Worm (Caenorhabditis elegans) whole organism, L4 larva: ENCODE data around the gene mrps-23.

ENCODE experiments used
- D1046.2 ChIP-seq: fragments of 200-800 bp; sonication (Bioruptor generic); IDR thresholded peaks from 2 replicates; pipeline ENCODE4 v1.3.6; 2022; ENCODE audit warnings: missing genetic modification characterization, missing compliant biosample characterization
- F10B5.3 ChIP-seq: sonication (generic microtip); optimal IDR thresholded peaks from 2 replicates; lab custom pipeline; 2016; ENCODE audit warnings: mild to moderate bottlenecking, missing genetic modification characterization, missing compliant biosample characterization
- R02D3.7 ChIP-seq: fragments of 150-350 bp; sonication (generic microtip); optimal IDR thresholded peaks from 3 replicates; lab custom pipeline; 2014; ENCODE audit warnings: missing biosample characterization, missing genetic modification characterization
- T20F7.1 ChIP-seq: fragments of 200-800 bp; sonication (Bioruptor generic); optimal IDR thresholded peaks from 2 replicates; lab custom pipeline; 2018; ENCODE audit warnings: mild to moderate bottlenecking, missing genetic modification characterization, missing compliant biosample characterization
- Y105C5A.15 ChIP-seq: fragments of 200-800 bp; sonication (Bioruptor generic); IDR thresholded peaks from 2 replicates; pipeline ENCODE4 v1.3.6; 2022; ENCODE audit warnings: missing genetic modification characterization, missing compliant biosample characterization
- Y5F2A.4 ChIP-seq: fragments of 200-800 bp; sonication (Bioruptor generic); optimal IDR thresholded peaks from 2 replicates; lab custom pipeline; 2018; ENCODE audit warnings: mild to moderate bottlenecking, missing genetic modification characterization, missing compliant biosample characterization
- aha-1 ChIP-seq: fragments of 150-350 bp; peaks from one replicate; lab custom pipeline; 2014; ENCODE audit warnings: missing biosample characterization, missing genetic modification characterization
- aly-2 ChIP-seq: sonication (generic microtip); optimal IDR thresholded peaks from 2 replicates; lab custom pipeline; 2018; ENCODE audit warnings: missing biosample characterization, missing genetic modification characterization
- ceh-20 ChIP-seq: fragments of 200-800 bp; sonication (Bioruptor generic); IDR thresholded peaks from 2 replicates; pipeline ENCODE4 v1.3.6; 2022; ENCODE audit warnings: missing genetic modification reagents, missing genetic modification characterization, missing compliant biosample characterization
- ceh-82 ChIP-seq: sonication (generic microtip); optimal IDR thresholded peaks from 2 replicates; lab custom pipeline; 2017; ENCODE audit warnings: missing biosample characterization, missing genetic modification characterization
- daf-16 ChIP-seq, 3 experiments: sonication (generic microtip); optimal IDR thresholded peaks; 2 replicates each; lab custom pipeline; 2016 to 2017; ENCODE audit warnings: missing genetic modification characterization in 3 of 3, missing genetic modification reagents in 3 of 3, mild to moderate bottlenecking in 2 of 3, missing compliant biosample characterization in 2 of 3, missing biosample characterization in 1 of 3, moderate library complexity in 1 of 3
- daf-19 ChIP-seq: fragments of 200-800 bp; sonication (Bioruptor generic); conservative IDR thresholded peaks from 2 replicates; pipeline ENCODE4 v1.3.6; 2022; ENCODE audit warnings: missing genetic modification characterization, missing compliant biosample characterization
- daf-8 ChIP-seq: fragments of 200-800 bp; sonication (Bioruptor generic); IDR thresholded peaks from 2 replicates; pipeline ENCODE4 v1.3.6; 2022; ENCODE audit warnings: missing genetic modification characterization, missing compliant biosample characterization
- dmd-6 ChIP-seq: fragments of 200-800 bp; sonication (Bioruptor generic); IDR thresholded peaks from 2 replicates; pipeline ENCODE4 v1.3.6; 2022; ENCODE audit warnings: missing genetic modification reagents, missing genetic modification characterization, missing compliant biosample characterization
- dmd-8 ChIP-seq: fragments of 200-800 bp; sonication (Bioruptor generic); IDR thresholded peaks from 2 replicates; pipeline ENCODE4 v1.3.6; 2022; ENCODE audit warnings: missing genetic modification characterization, missing compliant biosample characterization
- dmd-9 ChIP-seq: fragments of 200-800 bp; sonication (Bioruptor generic); IDR thresholded peaks from 2 replicates; pipeline ENCODE4 v1.3.6; 2022; ENCODE audit warnings: missing genetic modification reagents, missing genetic modification characterization, missing compliant biosample characterization
- egl-43 ChIP-seq: fragments of 200-800 bp; sonication (Bioruptor generic); IDR thresholded peaks from 2 replicates; pipeline ENCODE4 v1.3.6; 2022; ENCODE audit warnings: missing genetic modification reagents, missing genetic modification characterization, missing compliant biosample characterization
- fkh-10 ChIP-seq: fragments of 150-350 bp; optimal IDR thresholded peaks from 2 replicates; lab custom pipeline; 2014; ENCODE audit warnings: missing biosample characterization, missing genetic modification reagents, missing genetic modification characterization
- gei-8 ChIP-seq: fragments of 200-800 bp; sonication (Bioruptor generic); optimal IDR thresholded peaks from 2 replicates; lab custom pipeline; 2018; ENCODE audit warnings: mild to moderate bottlenecking, missing genetic modification characterization, missing compliant biosample characterization
- hlh-11 ChIP-seq: fragments of 200-800 bp; sonication (Bioruptor generic); optimal IDR thresholded peaks from 2 replicates; lab custom pipeline; 2018; ENCODE audit warnings: mild to moderate bottlenecking, missing genetic modification characterization, missing compliant biosample characterization
- hlh-30 ChIP-seq: sonication (generic microtip); optimal IDR thresholded peaks from 2 replicates; lab custom pipeline; 2017; ENCODE audit warnings: antibody characterized with exemption, mild to moderate bottlenecking, missing genetic modification characterization, missing compliant biosample characterization; ENCODE audit not compliant: insufficient read depth
- hmg-1.1 ChIP-seq: fragments of 200-800 bp; sonication (Bioruptor generic); IDR thresholded peaks from 2 replicates; pipeline ENCODE4 v1.3.6; 2022; ENCODE audit warnings: missing genetic modification reagents, missing genetic modification characterization, missing compliant biosample characterization
- jun-1 ChIP-seq: fragments of 150-350 bp; optimal IDR thresholded peaks from 2 replicates; lab custom pipeline; 2014; ENCODE audit warnings: missing biosample characterization, missing genetic modification reagents, missing genetic modification characterization
- lin-13 ChIP-seq: fragments of 150-350 bp; optimal IDR thresholded peaks from 2 replicates; lab custom pipeline; 2014; ENCODE audit warnings: missing biosample characterization, missing genetic modification reagents, missing genetic modification characterization
- lin-15B ChIP-seq: fragments of 150-350 bp; sonication (generic microtip); optimal IDR thresholded peaks from 3 replicates; lab custom pipeline; 2014; ENCODE audit warnings: missing biosample characterization, missing genetic modification characterization
- mdl-1 ChIP-seq, 2 experiments: fragments of 150-350 bp in 1 of 2; sonication (generic microtip) in 1 of 2; optimal IDR thresholded peaks; 2 replicates each; lab custom pipeline; 2014 to 2017; ENCODE audit warnings: missing biosample characterization in 2 of 2, missing genetic modification characterization in 2 of 2
- mdt-29 ChIP-seq: fragments of 200-800 bp; sonication (Bioruptor generic); IDR thresholded peaks from 2 replicates; pipeline ENCODE4 v1.3.6; 2022; ENCODE audit warnings: missing genetic modification reagents, missing genetic modification characterization, missing compliant biosample characterization
- nhr-111 ChIP-seq: fragments of 200-800 bp; sonication (Bioruptor generic); optimal IDR thresholded peaks from 2 replicates; lab custom pipeline; 2018; ENCODE audit warnings: mild to moderate bottlenecking, missing genetic modification characterization, missing compliant biosample characterization
- nhr-237 ChIP-seq: sonication (generic microtip); optimal IDR thresholded peaks from 2 replicates; lab custom pipeline; 2017; ENCODE audit warnings: missing biosample characterization, missing genetic modification characterization
- nhr-28 ChIP-seq: fragments of 150-350 bp; optimal IDR thresholded peaks from 2 replicates; lab custom pipeline; 2014; ENCODE audit warnings: missing biosample characterization, missing genetic modification characterization
- nhr-41 ChIP-seq: fragments of 200-800 bp; sonication (Bioruptor generic); IDR thresholded peaks from 2 replicates; pipeline ENCODE4 v1.3.6; 2022; ENCODE audit warnings: missing genetic modification reagents, missing genetic modification characterization, missing compliant biosample characterization
- nhr-42 ChIP-seq: fragments of 200-800 bp; sonication (Bioruptor generic); IDR thresholded peaks from 2 replicates; pipeline ENCODE4 v1.3.6; 2022; ENCODE audit warnings: missing genetic modification characterization, missing compliant biosample characterization
- pha-4 ChIP-seq, 2 experiments: fragments of 150-350 bp in 1 of 2; fragments of 200-800 bp in 1 of 2; sonication (Bioruptor generic) in 1 of 2; IDR thresholded peaks in 1 of 2; optimal IDR thresholded peaks in 1 of 2; 2 replicates each; pipeline versions ENCODE4 v1.3.6 to Lab custom; 2014 to 2022; ENCODE audit warnings: missing genetic modification characterization in 2 of 2, missing genetic modification reagents in 2 of 2, missing biosample characterization in 1 of 2, missing compliant biosample characterization in 1 of 2
- rbr-2 ChIP-seq: sonication (generic microtip); optimal IDR thresholded peaks from 2 replicates; lab custom pipeline; 2016; ENCODE audit warnings: missing genotype, missing genetic modification characterization, missing compliant biosample characterization
- saeg-2 ChIP-seq: fragments of 200-800 bp; sonication (Bioruptor generic); IDR thresholded peaks from 2 replicates; pipeline ENCODE4 v1.3.6; 2022; ENCODE audit warnings: missing genetic modification reagents, missing genetic modification characterization, missing compliant biosample characterization
- sdz-12 ChIP-seq: fragments of 200-800 bp; sonication (Bioruptor generic); optimal IDR thresholded peaks from 2 replicates; lab custom pipeline; 2018; ENCODE audit warnings: mild to moderate bottlenecking, missing genetic modification characterization, missing compliant biosample characterization
- skn-1 ChIP-seq: fragments of 150-350 bp; optimal IDR thresholded peaks from 2 replicates; lab custom pipeline; 2014; ENCODE audit warnings: missing biosample characterization, missing genetic modification characterization
- snpc-4 ChIP-seq: fragments of 150-350 bp; optimal IDR thresholded peaks from 2 replicates; lab custom pipeline; 2014; ENCODE audit warnings: missing biosample characterization, missing genetic modification characterization
- tra-1 ChIP-seq: fragments of 200-800 bp; sonication (Bioruptor generic); IDR thresholded peaks from 2 replicates; pipeline ENCODE4 v1.3.6; 2022; ENCODE audit warnings: missing genetic modification reagents, missing genetic modification characterization, missing compliant biosample characterization
- unc-130 ChIP-seq: sonication (generic microtip); optimal IDR thresholded peaks from 2 replicates; lab custom pipeline; 2016; ENCODE audit warnings: missing genetic modification reagents, missing genetic modification characterization, missing compliant biosample characterization
- unc-39 ChIP-seq: sonication (generic microtip); optimal IDR thresholded peaks from 2 replicates; lab custom pipeline; 2017; ENCODE audit warnings: missing biosample characterization, missing genetic modification characterization
- zip-2 ChIP-seq: fragments of 150-350 bp; optimal IDR thresholded peaks from 2 replicates; lab custom pipeline; 2014; ENCODE audit warnings: missing biosample characterization, missing genetic modification characterization
- ztf-11 ChIP-seq: fragments of 150-350 bp; optimal IDR thresholded peaks from 2 replicates; lab custom pipeline; 2014; ENCODE audit warnings: missing biosample characterization, missing genetic modification characterization

Gene mrps-23

DNA sequence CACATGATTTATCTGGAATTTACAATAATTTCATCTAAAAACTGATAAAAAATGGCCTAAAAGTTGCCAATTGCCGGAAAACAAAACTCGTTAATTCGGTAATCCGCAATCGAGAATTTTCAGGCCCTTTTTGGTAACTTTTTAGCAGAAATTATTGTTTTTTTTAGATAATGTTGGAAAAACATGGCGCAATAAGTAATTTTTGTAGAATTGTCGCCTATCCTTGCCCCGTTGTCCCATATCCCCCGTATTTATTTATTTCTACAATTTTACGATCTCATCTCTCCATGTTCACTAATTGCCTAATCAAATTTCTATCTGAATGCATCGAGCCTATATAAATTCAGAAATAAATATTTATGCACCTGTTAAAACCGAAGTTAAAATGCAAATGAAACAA is 10.5 kb downstream of the mrps-23 start:
- no peak for TF ChIP-seq R02D3.7 (tag; lab: Kevin White, UChicago)
- TF ChIP-seq hmg-1.1 (GFP tag; lab: Robert Waterston, UW): 0 out of 2 replicates have a peak, but pooled peaks have one; percentile 19
- no peak for TF ChIP-seq dmd-8
- no peak for TF ChIP-seq Y5F2A.4 (GFP tag; lab: Kevin White, UChicago)
- no peak for TF ChIP-seq nhr-41
- TF ChIP-seq tra-1 (GFP tag; lab: Robert Waterston, UW): no peak
- TF ChIP-seq Y105C5A.15 (GFP tag; lab: Robert Waterston, UW): no peak

DNA sequence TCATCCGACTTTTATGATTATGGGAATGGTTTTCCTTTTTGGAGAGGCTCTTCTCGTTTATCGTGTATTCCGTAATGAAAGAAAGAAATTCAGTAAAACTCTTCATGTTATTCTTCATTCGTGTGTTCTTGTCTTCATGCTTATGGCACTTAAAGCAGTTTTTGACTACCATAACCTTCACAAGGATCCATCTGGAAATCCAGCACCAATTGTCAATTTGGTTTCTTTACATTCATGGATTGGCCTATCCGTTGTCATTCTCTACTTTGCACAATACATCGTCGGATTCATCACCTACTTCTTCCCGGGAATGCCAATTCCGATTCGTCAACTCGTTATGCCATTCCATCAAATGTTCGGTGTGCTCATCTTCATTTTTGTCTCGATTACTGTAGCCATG is 11.8 kb downstream of the mrps-23 start:
- TF ChIP-seq aha-1 (tag; lab: Kevin White, UChicago) (peak; percentile 95), gei-8 (GFP tag; lab: Kevin White, UChicago) (no peak)

DNA sequence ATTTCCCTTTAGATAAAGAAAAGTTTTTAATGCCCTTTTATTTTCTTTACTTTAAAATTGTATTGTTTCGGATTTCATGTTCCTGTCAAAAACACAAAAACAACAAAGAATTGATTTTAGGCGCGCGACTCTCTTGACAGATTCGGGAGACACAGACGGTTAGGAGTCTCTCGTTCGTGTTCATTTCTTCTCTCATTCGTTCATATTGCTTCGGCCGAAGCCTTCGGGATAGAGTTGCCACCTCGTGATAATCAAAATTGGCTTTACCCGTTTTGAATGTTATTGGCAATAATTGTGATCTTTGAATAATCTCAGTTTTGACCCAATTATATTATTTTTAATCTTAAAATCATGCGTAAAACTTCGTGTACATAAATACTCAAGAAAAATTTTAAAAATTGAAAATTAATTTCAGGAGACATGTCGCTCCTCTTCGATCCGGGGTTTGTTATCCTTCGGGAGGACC is 12.4 kb downstream of the mrps-23 start, which contains the start of gene F55H2.5:
TSS of gene F55H2.5 (plus strand) at position 416 of the 466 bp plus-strand sequence.
- TF ChIP-seq D1046.2 (GFP tag; lab: Robert Waterston, UW) (no peak), mdl-1 (tag; optimal IDR thresholded peaks at IDR 0.05; lab: Kevin White, UChicago) (peak in 1 of 2 experiments; percentile 20), daf-8 (no peak), nhr-28 (tag; lab: Kevin White, UChicago) (peak; percentile 11), snpc-4 (tag; lab: Kevin White, UChicago) (no peak), hlh-30 (tag; lab: Kevin White, UChicago) (peak; percentile 76), unc-130 (GFP tag; lab: Kevin White, UChicago) (no peak), aha-1 (tag; lab: Kevin White, UChicago) (peak; percentile 11), fkh-10 (GFP tag; lab: Kevin White, UChicago) (no peak), jun-1 (tag; lab: Kevin White, UChicago) (no peak), tra-1 (GFP tag; lab: Robert Waterston, UW) (no peak), zip-2 (tag; lab: Kevin White, UChicago) (no peak)
- TF ChIP-seq, all 104 proteins: peak for 4

DNA sequence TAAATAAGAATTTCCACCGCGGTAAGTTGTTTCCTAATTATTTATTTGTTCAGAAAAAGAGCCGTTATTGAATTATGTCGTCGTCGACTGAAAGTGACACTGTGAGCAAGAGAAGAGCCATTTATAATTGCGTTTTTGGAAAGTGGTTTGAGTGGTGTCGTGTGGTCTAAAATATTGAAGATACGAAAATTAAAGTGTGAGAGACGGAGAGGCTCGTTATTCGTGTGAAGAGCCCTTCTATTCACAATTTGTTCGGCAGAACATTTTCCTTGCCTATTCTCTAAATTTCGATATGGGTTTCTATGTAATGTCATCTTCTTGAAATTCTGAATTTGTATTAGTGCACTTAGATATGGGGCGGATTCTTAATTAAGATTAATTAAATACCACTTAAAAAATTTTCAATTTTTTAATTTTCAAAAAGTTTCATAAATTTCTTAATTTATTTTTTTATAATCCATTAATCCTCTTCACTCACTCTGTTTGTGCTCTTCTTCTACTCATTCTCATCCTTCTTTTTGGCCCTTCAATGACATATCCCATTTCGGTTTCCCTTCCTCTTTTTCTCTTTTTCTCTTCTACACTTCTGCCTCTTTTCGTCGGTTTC is 13.6 kb downstream of the mrps-23 start:
- TF ChIP-seq mdt-29 (GFP tag; lab: Robert Waterston, UW) (no peak), ztf-11 (tag; lab: Kevin White, UChicago) (no peak), sdz-12 (GFP tag; lab: Kevin White, UChicago) (peak; percentile 68), egl-43 (GFP tag; lab: Robert Waterston, UW) (no peak), skn-1 (tag; lab: Kevin White, UChicago) (no peak), nhr-111 (peak; percentile 23), hlh-30 (tag; lab: Kevin White, UChicago) (no peak), daf-19 (GFP tag; lab: Robert Waterston, UW) (no peak), hlh-11 (tag; lab: Kevin White, UChicago) (no peak), nhr-42 (0 out of 2 replicates have a peak, but pooled peaks have one; percentile 45), ceh-20 (GFP tag; lab: Robert Waterston, UW) (no peak), dmd-9 (GFP tag; lab: Robert Waterston, UW) (0 out of 2 replicates have a peak, but pooled peaks have one; percentile 10), daf-8 (no peak), ceh-82 (no peak), T20F7.1 (GFP tag; lab: Kevin White, UChicago) (peak; percentile 55), rbr-2 (tag; lab: Kevin White, UChicago) (peak; percentile 4), dmd-6 (GFP tag; lab: Robert Waterston, UW) (0 out of 2 replicates have a peak, but pooled peaks have one; percentile 6), aly-2 (tag; lab: Kevin White, UChicago) (no peak), lin-13 (GFP tag; lab: Kevin White, UChicago) (peak; percentile 38), jun-1 (tag; lab: Kevin White, UChicago) (no peak), saeg-2 (peak; percentile 74), unc-130 (GFP tag; lab: Kevin White, UChicago) (no peak), daf-16 (GFP tag; optimal IDR thresholded peaks at IDR 0.05; lab: Kevin White, UChicago) (no peak), daf-16 (tag; optimal IDR thresholded peaks at IDR 0.05; lab: Kevin White, UChicago) (no peak), snpc-4 (tag; lab: Kevin White, UChicago) (no peak), nhr-237 (no peak), lin-15B (no peak), F10B5.3 (peak; percentile 23), pha-4 (GFP tag; IDR thresholded peaks at IDR 0.05; lab: Robert Waterston, UW) (peak; percentile 9; the same call in 1 of the 2 replicates), pha-4 (tag; optimal IDR thresholded peaks at IDR 0.05; lab: Kevin White, UChicago) (no peak), unc-39 (tag; lab: Kevin White, UChicago) (no peak)
